Fruit fly (Drosophila melanogaster): ENCODE data around the gene Mettl3.

Mettl3 gene

DNA sequence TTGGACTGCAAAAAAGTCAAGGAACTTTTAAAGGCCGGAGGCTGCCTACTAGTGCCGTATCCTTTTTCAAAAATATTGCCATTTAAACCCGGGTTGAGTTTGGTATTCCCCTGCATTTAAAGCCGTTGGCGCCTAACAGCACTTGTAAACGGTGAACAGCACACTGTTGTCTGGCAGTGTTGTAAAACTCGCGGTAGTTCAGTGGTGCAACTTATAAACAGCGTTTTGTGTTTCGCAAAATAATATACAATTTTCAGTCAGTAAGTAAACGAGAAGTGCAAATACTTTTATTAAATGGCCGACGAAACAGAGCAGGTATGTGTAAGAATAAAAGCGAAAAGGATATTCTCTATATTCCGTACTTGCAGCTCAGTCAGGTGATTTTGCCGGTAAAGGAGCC, 35.7 kb upstream of the Mettl3 start, which contains the start of gene LSm3 (continued):
- peak; percentile 23 for TF ChIP-seq CG12659 (GFP tag; optimal IDR thresholded peaks at IDR 0.05)
- TF ChIP-seq CG9797 (GFP tag; optimal IDR thresholded peaks at IDR 0.05), result peak; percentile 19
- TF ChIP-seq bsh (GFP tag; optimal IDR thresholded peaks at IDR 0.05), result no peak
- TF ChIP-seq gfzf (GFP tag; optimal IDR thresholded peaks at IDR 0.05), result peak; percentile 9
- TF ChIP-seq CG4617 (GFP tag; optimal IDR thresholded peaks at IDR 0.05; ENCODE audit: borderline replicate concordance), result peak; percentile 32
- 0 out of 3 replicates have a peak, but pooled peaks have one; percentile 25 for TF ChIP-seq CG34422 (GFP tag; IDR thresholded peaks at IDR 0.05)
- peak in 1 of 2 experiments; percentile 43 for TF ChIP-seq crp (GFP tag; optimal IDR thresholded peaks at IDR 0.05)
- TF ChIP-seq BtbVII (GFP tag; optimal IDR thresholded peaks at IDR 0.05), result no peak
- no peak for TF ChIP-seq Antp (GFP tag; optimal IDR thresholded peaks at IDR 0.05)
- peak; percentile 34; the same call in 1 of the 2 replicates for TF ChIP-seq Dref (GFP tag; IDR thresholded peaks at IDR 0.05)
- TF ChIP-seq CG1603 (tag; optimal IDR thresholded peaks at IDR 0.05), result peak; percentile 22
- TF ChIP-seq rib (GFP tag; IDR thresholded peaks at IDR 0.05), result no peak
- TF ChIP-seq luna (GFP tag; optimal IDR thresholded peaks at IDR 0.05), result no peak
- no peak for TF ChIP-seq CG6854 (GFP tag; optimal IDR thresholded peaks at IDR 0.05)
- no peak for TF ChIP-seq ken (GFP tag; IDR thresholded peaks at IDR 0.05)
- TF ChIP-seq row (GFP tag; IDR thresholded peaks at IDR 0.05), result peak; percentile 5; the same call in 1 of the 3 replicates
- peak; percentile 85 for TF ChIP-seq CG10267 (tag; optimal IDR thresholded peaks at IDR 0.05)
- TF ChIP-seq Dp (GFP tag; optimal IDR thresholded peaks at IDR 0.05), result peak; percentile 44
- peak; percentile 63 for TF ChIP-seq CG15479 (GFP tag; optimal IDR thresholded peaks at IDR 0.05)
- no peak for TF ChIP-seq ab (GFP tag; optimal IDR thresholded peaks at IDR 0.05)
- no peak for TF ChIP-seq CG2199 (GFP tag; IDR thresholded peaks at IDR 0.05)
- peak in 1 of 2 experiments; percentile 1 for TF ChIP-seq Pdp1 (GFP tag; optimal IDR thresholded peaks at IDR 0.05)
- TF ChIP-seq chm (GFP tag; IDR thresholded peaks at IDR 0.05), result 0 out of 2 replicates have a peak, but pooled peaks have one; percentile 7
- peak; percentile 28 for TF ChIP-seq MESR4 (GFP tag; optimal IDR thresholded peaks at IDR 0.05)
- peak; percentile 47 for TF ChIP-seq CoRest (tag; optimal IDR thresholded peaks at IDR 0.05)
- TF ChIP-seq pzg (GFP tag; optimal IDR thresholded peaks at IDR 0.05), result peak; percentile 53
- no peak for TF ChIP-seq wdn (GFP tag; IDR thresholded peaks at IDR 0.05)
- TF ChIP-seq E2f2 (GFP tag; IDR thresholded peaks at IDR 0.05), result peak; percentile 48
- TF ChIP-seq Sry-δ (GFP tag; optimal IDR thresholded peaks at IDR 0.05), result peak; percentile 17
- no peak for TF ChIP-seq eyg (GFP tag; optimal IDR thresholded peaks at IDR 0.05)
- TF ChIP-seq Sin3A (optimal IDR thresholded peaks at IDR 0.05), result peak; percentile 29
- TF ChIP-seq cato (GFP tag; optimal IDR thresholded peaks at IDR 0.05; ENCODE audit: borderline replicate concordance), result no peak
- no peak for TF ChIP-seq CG42726 (GFP tag; IDR thresholded peaks at IDR 0.05; ENCODE audit: partially characterized antibody)
- peak; percentile 73 for TF ChIP-seq Med (GFP tag)
- no peak for TF ChIP-seq vnd (GFP tag; IDR thresholded peaks at IDR 0.05; ENCODE audit: partially characterized antibody)
- no peak for TF ChIP-seq tll (GFP tag; optimal IDR thresholded peaks at IDR 0.05)
- TF ChIP-seq sim (GFP tag; IDR thresholded peaks at IDR 0.05), result no peak
- no peak for TF ChIP-seq ranshi (GFP tag; IDR thresholded peaks at IDR 0.05)
- TF ChIP-seq CG9215 (GFP tag; IDR thresholded peaks at IDR 0.05), result no peak
- TF ChIP-seq Fer1 (GFP tag; optimal IDR thresholded peaks at IDR 0.05), result no peak
- TF ChIP-seq z (GFP tag; IDR thresholded peaks at IDR 0.05), result no peak
- TF ChIP-seq CG2116 (GFP tag; optimal IDR thresholded peaks at IDR 0.05), result peak; percentile 48
- no peak for TF ChIP-seq CG3163 (GFP tag; optimal IDR thresholded peaks at IDR 0.05)
- no peak for TF ChIP-seq CG6683 (GFP tag; optimal IDR thresholded peaks at IDR 0.05)

All from whole organism, embryonic.